Worm (Caenorhabditis elegans): Measurements from ENCODE around the gene B0554.1.

ce11 chrV:404210-404669 lies 34.0 kb upstream of the B0554.1 start, which contains the start of gene nhr-252:
- no peak for TF ChIP-seq elt-3 (tag; optimal IDR thresholded peaks at IDR 0.05)
- no peak for TF ChIP-seq nhr-77 (tag; optimal IDR thresholded peaks at IDR 0.05)
- TF ChIP-seq snpc-4 (tag; optimal IDR thresholded peaks at IDR 0.05) = no peak
- no peak for TF ChIP-seq nhr-28 (tag; optimal IDR thresholded peaks at IDR 0.05)
- TF ChIP-seq lsy-2 (tag; optimal IDR thresholded peaks at IDR 0.05) = no peak
- no peak for TF ChIP-seq fkh-10 (GFP tag; optimal IDR thresholded peaks at IDR 0.05)
- TF ChIP-seq mdl-1 (tag; optimal IDR thresholded peaks at IDR 0.05) = no peak
- no peak for TF ChIP-seq unc-30 (tag; optimal IDR thresholded peaks at IDR 0.05)
- no peak for TF ChIP-seq Y116A8C.19 (tag; optimal IDR thresholded peaks at IDR 0.05; ENCODE audit: borderline replicate concordance)
